Worm (Caenorhabditis elegans): ENCODE measurements around the gene gpa-9.

The gpa-9 gene

DNA sequence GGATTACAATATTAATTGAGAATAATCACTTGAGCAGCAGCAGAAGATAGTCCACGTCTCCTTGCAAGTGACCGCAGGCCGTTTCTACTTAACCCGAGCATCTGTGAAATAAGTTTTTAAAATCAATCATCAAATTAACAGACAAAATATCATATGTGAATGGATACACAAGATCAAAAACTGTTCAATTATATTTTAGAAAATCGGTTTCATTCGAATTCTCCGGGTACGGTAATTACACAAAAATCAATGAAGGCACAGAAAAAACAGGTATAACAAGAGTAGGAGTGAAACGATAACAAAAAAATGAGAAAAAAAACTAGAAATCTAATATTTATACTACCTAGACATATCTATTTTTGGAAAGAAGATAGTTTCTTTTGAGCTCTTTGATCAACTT is 52.9 kb downstream of the gpa-9 start, which contains the start of gene mma-1:
Gene mma-1 (minus strand): TSS at position 101 of the 400 bp plus-strand sequence.
- no peak for TF ChIP-seq snpc-4 (tag; optimal IDR thresholded peaks at IDR 0.05)
- TF ChIP-seq lin-15B (tag; optimal IDR thresholded peaks at IDR 0.05) = no peak
- no peak for TF ChIP-seq ama-1 (optimal IDR thresholded peaks at IDR 0.05)
- no peak for TF ChIP-seq nhr-12 (tag; optimal IDR thresholded peaks at IDR 0.05)
- TF ChIP-seq nhr-25 (tag; optimal IDR thresholded peaks at IDR 0.05) = no peak
